Worm (Caenorhabditis elegans): ENCODE measurements around the gene srg-11.

DNA sequence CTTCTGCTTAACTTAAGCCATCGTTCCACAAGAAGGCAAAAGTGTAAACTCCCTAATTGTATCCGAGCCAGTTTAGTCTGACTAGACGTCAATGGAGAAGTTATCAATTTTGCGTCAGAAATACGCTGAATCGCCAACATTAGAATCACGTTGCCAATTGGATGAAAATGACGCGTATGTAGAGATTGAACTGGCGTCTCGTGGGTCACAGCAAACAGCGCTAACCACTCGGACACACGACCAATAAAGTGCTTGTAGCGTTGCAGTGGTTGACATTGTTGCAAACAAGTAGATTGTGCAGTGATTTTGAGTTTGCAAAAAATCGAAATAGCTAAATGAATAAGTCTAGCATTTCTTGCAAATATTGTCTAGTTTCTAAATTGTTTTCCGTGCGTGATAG, 9.8 kb downstream of the srg-11 start:
- TF ChIP-seq nhr-28 (tag; optimal IDR thresholded peaks at IDR 0.05), result no peak
- no peak for TF ChIP-seq unc-39 (tag; optimal IDR thresholded peaks at IDR 0.05)
- peak; percentile 71 for TF ChIP-seq unc-120 (tag; optimal IDR thresholded peaks at IDR 0.05; ENCODE audit: poor library complexity, severe bottlenecking)
- TF ChIP-seq elt-1 (tag; optimal IDR thresholded peaks at IDR 0.05; ENCODE audit: borderline replicate concordance, insufficient read depth), result no peak
- TF ChIP-seq mep-1 (tag; optimal IDR thresholded peaks at IDR 0.05), result peak; percentile 41
- peak; percentile 26 for TF ChIP-seq nhr-12 (tag; optimal IDR thresholded peaks at IDR 0.05)
- TF ChIP-seq ceh-39 (tag; optimal IDR thresholded peaks at IDR 0.05), result no peak
- no peak for TF ChIP-seq lsy-2 (tag; optimal IDR thresholded peaks at IDR 0.05)
- TF ChIP-seq blmp-1 (tag; optimal IDR thresholded peaks at IDR 0.05), result no peak
- TF ChIP-seq mab-5 (tag; optimal IDR thresholded peaks at IDR 0.05), result no peak
- TF ChIP-seq ztf-11 (tag; optimal IDR thresholded peaks at IDR 0.05), result no peak
- no peak for TF ChIP-seq nhr-237 (tag; optimal IDR thresholded peaks at IDR 0.05)
- peak; percentile 85 for TF ChIP-seq mls-2 (tag; optimal IDR thresholded peaks at IDR 0.05)
- peak; percentile 50 for TF ChIP-seq pha-4 (tag; optimal IDR thresholded peaks at IDR 0.05)
